Worm (Caenorhabditis elegans) whole organism, late embryonic: Measurements from ENCODE around the gene gsp-1.

Experiments used
- ceh-18 ChIP-seq: sonication (generic microtip); optimal IDR thresholded peaks from 2 replicates; lab custom pipeline; 2016; ENCODE audit warnings: missing genetic modification characterization, missing compliant biosample characterization
- eyg-1 ChIP-seq: sonication (generic microtip); optimal IDR thresholded peaks from 2 replicates; lab custom pipeline; 2016; ENCODE audit warnings: missing genotype, missing genetic modification characterization, missing compliant biosample characterization
- fkh-10 ChIP-seq: fragments of 150-350 bp; optimal IDR thresholded peaks from 2 replicates; lab custom pipeline; 2014; ENCODE audit warnings: missing biosample characterization, missing genetic modification reagents, missing genetic modification characterization
- pha-4 ChIP-seq: fragments of 150-350 bp; optimal IDR thresholded peaks from 2 replicates; lab custom pipeline; 2018; ENCODE audit warnings: missing biosample characterization, missing genetic modification reagents, missing genetic modification characterization
- tbx-2 ChIP-seq: sonication (generic microtip); optimal IDR thresholded peaks from 2 replicates; lab custom pipeline; 2016; ENCODE audit warnings: missing genetic modification characterization, missing compliant biosample characterization
- unc-86 ChIP-seq: sonication (generic microtip); optimal IDR thresholded peaks from 2 replicates; lab custom pipeline; 2016; ENCODE audit warnings: missing genetic modification characterization, missing compliant biosample characterization

ce11 chrV:10726691-10727090 lies 44.5 kb downstream of the gsp-1 start:
- TF ChIP-seq ceh-18 (tag; lab: Kevin White, UChicago) = no peak
- no peak for TF ChIP-seq unc-86 (tag; lab: Kevin White, UChicago)
- no peak for TF ChIP-seq tbx-2
- no peak for TF ChIP-seq pha-4 (tag; lab: Kevin White, UChicago)
- no peak for TF ChIP-seq fkh-10
- no peak for TF ChIP-seq eyg-1 (tag; lab: Kevin White, UChicago)
